Fruit fly (Drosophila melanogaster) whole organism, prepupa: ENCODE measurements around the gene Kcmf1.

Source experiments
- CG11902 ChIP-seq: fragments of 200-800 bp; sonication (Bioruptor generic); optimal IDR thresholded peaks from 3 replicates; lab custom pipeline; 2016; ENCODE audit warnings: missing biosample characterization, missing genetic modification characterization
- CG15336 ChIP-seq: fragments of 200-800 bp; sonication (Bioruptor generic); IDR thresholded peaks from 2 replicates; pipeline ENCODE4 v1.3.6; 2022; ENCODE audit warnings: missing biosample characterization, missing genetic modification characterization
- CG1621 ChIP-seq: fragments of 200-800 bp; sonication (Bioruptor generic); optimal IDR thresholded peaks from 3 replicates; lab custom pipeline; 2018; ENCODE audit warnings: missing biosample characterization, mild to moderate bottlenecking, missing genetic modification characterization
- CG3032 ChIP-seq: fragments of 200-800 bp; optimal IDR thresholded peaks from 2 replicates; lab custom pipeline; 2019; ENCODE audit warnings: missing biosample characterization, mild to moderate bottlenecking, missing genetic modification characterization, moderate library complexity
- CG8319 ChIP-seq: fragments of 200-800 bp; sonication (Bioruptor generic); optimal IDR thresholded peaks from 3 replicates; lab custom pipeline; 2016; ENCODE audit warnings: missing biosample characterization, missing genetic modification characterization
- Eip93F ChIP-seq: fragments of 200-800 bp; sonication (Bioruptor generic); optimal IDR thresholded peaks from 2 replicates; lab custom pipeline; 2016; ENCODE audit warnings: missing biosample characterization, mild to moderate bottlenecking, missing genetic modification characterization
- Ets96B ChIP-seq: fragments of 200-800 bp; optimal IDR thresholded peaks from 2 replicates; lab custom pipeline; 2019; ENCODE audit warnings: missing biosample characterization, mild to moderate bottlenecking, missing genetic modification characterization, moderate library complexity
- Hr38 ChIP-seq: sonication (Bioruptor generic); optimal IDR thresholded peaks from 2 replicates; lab custom pipeline; 2016; ENCODE audit warnings: missing biosample characterization, missing genetic modification characterization
- Lpt ChIP-seq: fragments of 200-800 bp; sonication (Bioruptor generic); optimal IDR thresholded peaks from 3 replicates; lab custom pipeline; 2016; ENCODE audit warnings: missing biosample characterization, missing genetic modification characterization
- Sox102F ChIP-seq: fragments of 200-800 bp; sonication (Bioruptor generic); optimal IDR thresholded peaks from 2 replicates; lab custom pipeline; 2016; ENCODE audit warnings: missing biosample characterization, mild to moderate bottlenecking, missing genetic modification characterization
- dac ChIP-seq: fragments of 200-800 bp; sonication (Bioruptor generic); optimal IDR thresholded peaks from 2 replicates; lab custom pipeline; 2017; ENCODE audit warnings: missing biosample characterization, mild to moderate bottlenecking, missing genetic modification characterization
- salr ChIP-seq, 2 experiments: fragments of 200-800 bp; sonication (Bioruptor generic); optimal IDR thresholded peaks; 3 replicates each; lab custom pipeline; 2016 to 2018; ENCODE audit warnings: missing biosample characterization in 2 of 2, missing genetic modification characterization in 2 of 2, mild to moderate bottlenecking in 1 of 2
- topi ChIP-seq: fragments of 200-800 bp; sonication (Bioruptor generic); optimal IDR thresholded peaks from 3 replicates; lab custom pipeline; 2016; ENCODE audit warnings: missing biosample characterization, missing genetic modification characterization

dm6 chr3R:8998243-8998642 lies 16.5 kb downstream of the Kcmf1 start:
- TF ChIP-seq Hr38 (no peak), CG1621 (tag; lab: Kevin White, UChicago) (no peak), Eip93F (no peak), CG8319 (no peak), Ets96B (tag; lab: Kevin White, UChicago) (no peak), topi (GFP tag; lab: Kevin White, UChicago) (no peak), Lpt (no peak), salr (GFP tag; optimal IDR thresholded peaks at IDR 0.05; lab: Kevin White, UChicago) (no peak), CG3032 (tag; lab: Kevin White, UChicago) (no peak), Sox102F (GFP tag; lab: Kevin White, UChicago) (no peak), CG11902 (GFP tag; lab: Kevin White, UChicago) (no peak), CG15336 (GFP tag; lab: Robert Waterston, UW) (no peak), dac (no peak)
